Fruit fly (Drosophila melanogaster) S2 (cell line): ENCODE data around the gene CG32313.

Experiments
- CG8478 ChIP-seq: fragments of >200 bp; optimal IDR thresholded peaks from 2 replicates; lab custom pipeline; 2018
- CTCF ChIP-seq, 2 experiments: fragments of >200 bp; optimal IDR thresholded peaks; 2 replicates each; lab custom pipeline; 2018

The CG32313 gene

DNA sequence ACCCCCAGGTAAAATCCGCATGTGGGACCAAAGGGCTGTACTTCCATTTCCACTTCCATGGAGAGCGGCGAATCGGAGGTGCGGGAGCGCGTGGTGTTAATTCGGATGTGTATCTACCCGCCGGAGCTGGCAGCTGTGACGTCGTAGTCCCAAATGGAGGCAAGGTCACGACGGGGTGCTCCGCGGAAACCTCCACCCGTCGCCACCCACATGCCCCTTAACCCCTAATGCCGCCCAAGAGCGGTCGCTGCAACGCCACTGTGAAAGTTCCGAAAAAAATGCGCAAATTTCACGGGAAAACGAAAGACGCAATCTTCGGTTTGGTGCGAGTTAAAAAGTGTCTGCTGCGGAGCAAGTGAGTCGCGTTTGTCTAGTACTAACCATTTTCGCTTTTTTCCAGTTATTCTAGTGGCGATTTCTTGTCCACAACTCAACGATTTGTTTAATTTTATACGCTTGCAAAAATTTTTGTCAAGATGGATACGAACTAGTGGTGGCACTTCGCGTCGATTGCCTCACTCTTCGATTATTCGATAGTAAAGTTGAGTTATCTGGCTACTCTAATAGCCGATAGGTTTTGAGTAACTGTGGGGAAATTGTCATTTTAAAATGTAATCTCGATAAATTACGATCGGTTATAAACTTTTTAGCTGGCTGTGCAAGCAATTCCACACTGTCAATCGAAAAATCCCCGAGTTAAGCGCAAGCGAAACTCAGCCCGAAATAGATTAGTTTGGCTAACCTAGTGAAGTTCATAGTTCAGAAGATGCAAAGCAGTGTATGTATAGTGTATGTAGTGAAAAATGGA lies 43.3 kb downstream of the CG32313 start, which contains the start of the genes hfp and Psa:
Gene hfp (minus strand): TSS at position 505 of the 808 bp plus-strand sequence.
Gene Psa (plus strand): TSS at position 758 of the 808 bp plus-strand sequence.
- TF ChIP-seq CTCF (optimal IDR thresholded peaks at IDR 0.05; lab: Kevin White, UChicago) (no peak), CG8478 (lab: Kevin White, UChicago) (no peak)

- peak in 1 of 2 experiments; percentile 6 for TF ChIP-seq CTCF (optimal IDR thresholded peaks at IDR 0.05; lab: Kevin White, UChicago)
- no peak for TF ChIP-seq CG8478 (lab: Kevin White, UChicago)
Observed at dm6 chr3L:1496408-1496807, 49.1 kb downstream of the CG32313 start, which contains the start of gene CG12084. CG12084 (minus strand) TSS chr3L:1496643.

dm6 chr3L:1495803-1496202 lies 49.7 kb downstream of the CG32313 start:
- TF ChIP-seq CG8478 (lab: Kevin White, UChicago) (no peak), CTCF (optimal IDR thresholded peaks at IDR 0.05; lab: Kevin White, UChicago) (no peak)
